Worm (Caenorhabditis elegans) whole organism, L2 larva: ENCODE data around the gene arrd-15.

Experiments
- C34F6.9 ChIP-seq: fragments of 150-350 bp; optimal IDR thresholded peaks from 2 replicates; lab custom pipeline; 2014; ENCODE audit warnings: missing biosample characterization, missing genetic modification characterization
- R02D3.7 ChIP-seq: fragments of 150-350 bp; optimal IDR thresholded peaks from 2 replicates; lab custom pipeline; 2014; ENCODE audit warnings: missing biosample characterization, missing genetic modification characterization
- Y55F3AM.14 ChIP-seq: fragments of 200-800 bp; sonication (Bioruptor generic); optimal IDR thresholded peaks from 2 replicates; lab custom pipeline; 2018; ENCODE audit warnings: mild to moderate bottlenecking, missing genetic modification characterization, missing compliant biosample characterization
- blmp-1 ChIP-seq: sonication (generic microtip); optimal IDR thresholded peaks from 2 replicates; lab custom pipeline; 2017; ENCODE audit warnings: missing genetic modification characterization, mild to moderate bottlenecking, missing compliant biosample characterization, antibody characterized with exemption, moderate library complexity; ENCODE audit not compliant: insufficient read depth
- ceh-82 ChIP-seq: fragments of 150-350 bp; optimal IDR thresholded peaks from 2 replicates; lab custom pipeline; 2014; ENCODE audit warnings: missing biosample characterization, missing genetic modification characterization
- crh-2 ChIP-seq: sonication (generic microtip); optimal IDR thresholded peaks from 2 replicates; lab custom pipeline; 2017; ENCODE audit warnings: missing biosample characterization, missing genetic modification characterization
- egl-27 ChIP-seq: sonication (generic microtip); optimal IDR thresholded peaks from 3 replicates; lab custom pipeline; 2017; ENCODE audit warnings: missing biosample characterization, missing genetic modification reagents, missing genetic modification characterization
- elt-1 ChIP-seq: fragments of 150-350 bp; optimal IDR thresholded peaks from 2 replicates; lab custom pipeline; 2014; ENCODE audit warnings: missing biosample characterization, missing genetic modification characterization
- elt-3 ChIP-seq: sonication (generic microtip); optimal IDR thresholded peaks from 2 replicates; lab custom pipeline; 2017; ENCODE audit warnings: missing biosample characterization, missing genetic modification characterization
- fos-1 ChIP-seq: fragments of 150-350 bp; optimal IDR thresholded peaks from 2 replicates; lab custom pipeline; 2014; ENCODE audit warnings: missing biosample characterization, missing genetic modification characterization
- gmeb-1 ChIP-seq: fragments of 150-350 bp; optimal IDR thresholded peaks from 2 replicates; lab custom pipeline; 2014; ENCODE audit warnings: missing biosample characterization, missing genetic modification characterization
- lin-11 ChIP-seq: fragments of 150-350 bp; sonication (generic microtip); optimal IDR thresholded peaks from 2 replicates; lab custom pipeline; 2014; ENCODE audit warnings: missing biosample characterization, missing genetic modification characterization, inconsistent platforms, mixed read lengths
- lsy-2 ChIP-seq, 2 experiments: fragments of 150-350 bp in 1 of 2; sonication (generic microtip) in 1 of 2; optimal IDR thresholded peaks; 2 replicates each; lab custom pipeline; 2014 to 2017; ENCODE audit warnings: missing biosample characterization in 2 of 2, missing genetic modification characterization in 2 of 2
- mdl-1 ChIP-seq, 2 experiments: fragments of 150-350 bp in 1 of 2; sonication (generic microtip) in 1 of 2; optimal IDR thresholded peaks; 2 replicates each; lab custom pipeline; 2017; ENCODE audit warnings: missing biosample characterization in 2 of 2, missing genetic modification characterization in 2 of 2
- nhr-12 ChIP-seq: fragments of 150-350 bp; optimal IDR thresholded peaks from 2 replicates; lab custom pipeline; 2014; ENCODE audit warnings: missing biosample characterization, missing genetic modification characterization
- nhr-21 ChIP-seq: fragments of 150-350 bp; optimal IDR thresholded peaks from 2 replicates; lab custom pipeline; 2014; ENCODE audit warnings: missing biosample characterization, missing genetic modification characterization
- nhr-237 ChIP-seq: fragments of 150-350 bp; optimal IDR thresholded peaks from 2 replicates; lab custom pipeline; 2014; ENCODE audit warnings: missing biosample characterization, missing genetic modification characterization
- nhr-25 ChIP-seq: fragments of 150-350 bp; sonication (generic microtip); optimal IDR thresholded peaks from 3 replicates; lab custom pipeline; 2014; ENCODE audit warnings: missing biosample characterization, missing genetic modification characterization
- nhr-6 ChIP-seq: fragments of 150-350 bp; optimal IDR thresholded peaks from 2 replicates; lab custom pipeline; 2014; ENCODE audit warnings: missing biosample characterization, missing genetic modification characterization
- nhr-77 ChIP-seq: fragments of 150-350 bp; optimal IDR thresholded peaks from 2 replicates; lab custom pipeline; 2014; ENCODE audit warnings: missing biosample characterization, missing genetic modification characterization
- peb-1 ChIP-seq: fragments of 150-350 bp; optimal IDR thresholded peaks from 2 replicates; lab custom pipeline; 2014; ENCODE audit warnings: missing biosample characterization, missing genetic modification characterization
- skn-1 ChIP-seq: sonication (generic microtip); optimal IDR thresholded peaks from 2 replicates; lab custom pipeline; 2017; ENCODE audit warnings: missing biosample characterization, missing genetic modification characterization
- sma-3 ChIP-seq: sonication (generic microtip); optimal IDR thresholded peaks from 2 replicates; lab custom pipeline; 2016; ENCODE audit warnings: missing genetic modification reagents, missing genetic modification characterization, missing compliant biosample characterization
- sma-9 ChIP-seq, 2 experiments: fragments of 150-350 bp in 1 of 2; sonication (generic microtip) in 1 of 2; optimal IDR thresholded peaks; 2 replicates each; lab custom pipeline; 2014 to 2016; ENCODE audit warnings: missing genetic modification characterization in 2 of 2, mild to moderate bottlenecking in 1 of 2, missing biosample characterization in 1 of 2, missing compliant biosample characterization in 1 of 2, missing genetic modification reagents in 1 of 2, moderate library complexity in 1 of 2
- unc-55 ChIP-seq: fragments of 150-350 bp; sonication (generic microtip); optimal IDR thresholded peaks from 3 replicates; lab custom pipeline; 2014; ENCODE audit warnings: missing biosample characterization, missing genetic modification reagents, missing genetic modification characterization
- unc-62 ChIP-seq: fragments of 150-350 bp; optimal IDR thresholded peaks from 2 replicates; lab custom pipeline; 2014; ENCODE audit warnings: missing biosample characterization, missing genetic modification reagents, missing genetic modification characterization
- zag-1 ChIP-seq: fragments of 150-350 bp; optimal IDR thresholded peaks from 2 replicates; lab custom pipeline; 2014; ENCODE audit warnings: missing biosample characterization, missing genetic modification characterization
- ztf-1 ChIP-seq: fragments of 200-800 bp; sonication (Bioruptor generic); conservative IDR thresholded peaks from 2 replicates; pipeline ENCODE4 v1.3.6; 2022; ENCODE audit warnings: missing genetic modification characterization, missing compliant biosample characterization
- ztf-11 ChIP-seq: sonication (generic microtip); optimal IDR thresholded peaks from 2 replicates; lab custom pipeline; 2017; ENCODE audit warnings: missing biosample characterization, missing genetic modification characterization

The arrd-15 gene

ce11 chrIII:8971255-8972020 is 41.6 kb downstream of the arrd-15 start, which contains the start of the genes eif-3.D and R08D7.4 (continued):
- TF ChIP-seq peb-1 (tag; lab: Kevin White, UChicago): no peak
- TF ChIP-seq C34F6.9 (tag; lab: Kevin White, UChicago): peak; percentile 87
- TF ChIP-seq, all 48 proteins: peak for 13

- peak; percentile 12 for TF ChIP-seq unc-55
- TF ChIP-seq peb-1 (tag; lab: Kevin White, UChicago): no peak
- TF ChIP-seq R02D3.7 (tag; lab: Kevin White, UChicago): no peak
- TF ChIP-seq elt-1: no peak
- peak; percentile 10 for TF ChIP-seq C34F6.9 (tag; lab: Kevin White, UChicago)
- no peak for TF ChIP-seq nhr-77 (tag; lab: Kevin White, UChicago)
- TF ChIP-seq zag-1 (tag; lab: Kevin White, UChicago): no peak
- no peak for TF ChIP-seq ztf-1
- TF ChIP-seq ztf-11 (tag; lab: Kevin White, UChicago): no peak
- no peak for TF ChIP-seq gmeb-1 (tag; lab: Kevin White, UChicago)
- TF ChIP-seq, all 48 proteins: peak for 2
These were observed 43.3 kb downstream of the arrd-15 start for ce11 chrIII:8973163-8973562.

ce11 chrIII:8973826-8974225 is 44.0 kb downstream of the arrd-15 start, which contains the start of gene R08D7.5:
Gene R08D7.5, plus strand, starts transcription at chrIII:8974126.
- no peak for TF ChIP-seq nhr-25 (tag; lab: Kevin White, UChicago)
- TF ChIP-seq egl-27: no peak
- no peak for TF ChIP-seq lin-11 (tag; lab: Kevin White, UChicago)
- no peak for TF ChIP-seq C34F6.9 (tag; lab: Kevin White, UChicago)
- no peak for TF ChIP-seq nhr-6 (tag; lab: Kevin White, UChicago)
- TF ChIP-seq ceh-82 (tag; lab: Kevin White, UChicago): no peak
- TF ChIP-seq elt-3 (tag; lab: Kevin White, UChicago): no peak
- no peak for TF ChIP-seq zag-1 (tag; lab: Kevin White, UChicago)
- no peak for TF ChIP-seq nhr-12
- TF ChIP-seq skn-1 (tag; lab: Kevin White, UChicago): no peak
- no peak for TF ChIP-seq mdl-1 (tag; optimal IDR thresholded peaks at IDR 0.05; lab: Kevin White, UChicago)
- no peak for TF ChIP-seq blmp-1 (tag; lab: Kevin White, UChicago)

DNA sequence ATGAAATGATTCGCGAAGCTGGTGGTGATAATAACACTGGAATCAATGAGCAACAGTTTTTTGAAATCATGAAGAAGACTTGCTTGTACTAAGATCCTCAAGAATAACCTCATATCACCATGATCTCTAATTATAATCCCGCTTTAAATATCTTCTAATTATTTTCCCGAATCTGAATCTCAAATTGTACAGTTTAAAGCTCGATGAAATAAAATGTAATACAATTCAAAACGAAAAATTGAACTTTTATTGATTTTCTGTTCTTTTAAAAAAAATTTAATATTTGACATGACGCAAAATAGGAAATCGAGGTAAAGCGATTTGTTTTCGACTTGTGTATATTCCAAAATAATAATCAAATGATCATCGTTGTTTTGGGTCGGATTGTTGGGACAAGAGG is 45.0 kb downstream of the arrd-15 start:
- TF ChIP-seq sma-9 (GFP tag; optimal IDR thresholded peaks at IDR 0.05; lab: Kevin White, UChicago): no peak
- TF ChIP-seq sma-9 (tag; optimal IDR thresholded peaks at IDR 0.05; lab: Kevin White, UChicago): no peak
- peak; percentile 24 for TF ChIP-seq Y55F3AM.14 (GFP tag; lab: Kevin White, UChicago)
- peak; percentile 28 for TF ChIP-seq blmp-1 (tag; lab: Kevin White, UChicago)
- TF ChIP-seq nhr-21 (tag; lab: Kevin White, UChicago): peak; percentile 58

ce11 chrIII:8978512-8979352 is 48.9 kb downstream of the arrd-15 start:
- TF ChIP-seq peb-1 (tag; lab: Kevin White, UChicago) (no peak), Y55F3AM.14 (GFP tag; lab: Kevin White, UChicago) (peak; percentile 55), lsy-2 (tag; optimal IDR thresholded peaks at IDR 0.05; lab: Kevin White, UChicago) (peak in 1 of 2 experiments; percentile 36), sma-3 (GFP tag; lab: Kevin White, UChicago) (peak; percentile 15), sma-9 (GFP tag; optimal IDR thresholded peaks at IDR 0.05; lab: Kevin White, UChicago) (peak; percentile 37), sma-9 (tag; optimal IDR thresholded peaks at IDR 0.05; lab: Kevin White, UChicago) (no peak), nhr-77 (tag; lab: Kevin White, UChicago) (no peak), R02D3.7 (tag; lab: Kevin White, UChicago) (no peak), crh-2 (peak; percentile 2), unc-55 (no peak), C34F6.9 (tag; lab: Kevin White, UChicago) (peak; percentile 34), fos-1 (peak; percentile 15), skn-1 (tag; lab: Kevin White, UChicago) (no peak), nhr-25 (tag; lab: Kevin White, UChicago) (peak; percentile 36), nhr-237 (tag; lab: Kevin White, UChicago) (no peak), unc-62 (GFP tag; lab: Kevin White, UChicago) (no peak)
- TF ChIP-seq, all 48 proteins: peak for 8
